Fruit fly (Drosophila melanogaster): ENCODE measurements around the gene Trmt61.

Trmt61 gene

DNA sequence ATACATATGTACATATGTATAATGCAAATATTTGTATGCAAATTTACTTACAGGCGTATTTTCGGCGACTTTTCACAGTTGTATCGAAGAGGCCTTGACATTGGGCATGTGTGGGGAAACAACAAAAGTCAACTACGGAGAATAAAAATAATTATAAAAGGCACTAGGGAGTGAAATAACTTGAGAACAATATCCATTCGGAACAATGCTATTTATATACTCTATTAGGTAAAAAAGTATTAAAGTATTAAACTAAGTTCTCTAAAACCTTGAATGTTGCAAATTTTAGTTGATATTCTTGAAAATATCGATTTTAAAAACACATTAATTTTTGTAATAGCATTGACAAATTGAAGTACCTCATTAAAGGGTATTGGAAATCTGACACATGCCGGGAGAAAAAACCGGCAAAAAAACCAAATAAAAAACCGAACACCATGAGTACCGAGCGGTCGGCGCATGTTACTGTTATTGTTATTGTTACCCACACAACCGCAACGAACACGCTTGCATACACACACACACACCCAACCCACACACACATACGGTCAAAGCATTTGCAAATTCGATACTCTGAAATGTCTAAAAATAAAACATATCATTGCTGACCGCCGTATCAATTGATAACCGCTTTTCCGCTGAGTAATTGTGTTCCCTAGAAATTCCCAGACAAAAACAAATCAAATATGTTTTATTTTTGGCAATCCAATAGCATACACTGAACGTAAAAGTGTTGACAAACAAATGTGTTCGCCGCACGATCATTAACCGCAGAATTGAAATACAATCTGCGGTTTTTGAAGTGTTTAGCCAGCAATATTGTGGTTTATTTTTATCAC, 45.2 kb downstream of the Trmt61 start (continued):
- no peak for TF ChIP-seq Bdp1 (GFP tag; optimal IDR thresholded peaks at IDR 0.05)
- no peak for TF ChIP-seq crp (GFP tag; optimal IDR thresholded peaks at IDR 0.05)
- TF ChIP-seq CG33557 (GFP tag; optimal IDR thresholded peaks at IDR 0.05): peak; percentile 9
- no peak for TF ChIP-seq nerfin-2 (GFP tag; IDR thresholded peaks at IDR 0.05; ENCODE audit: partially characterized antibody)
- no peak for TF ChIP-seq Nf-YC (tag; optimal IDR thresholded peaks at IDR 0.05)
- TF ChIP-seq CG10654 (GFP tag; optimal IDR thresholded peaks at IDR 0.05): no peak
- TF ChIP-seq CG4820 (GFP tag; optimal IDR thresholded peaks at IDR 0.05): no peak
- peak; percentile 40 for TF ChIP-seq CG9727 (GFP tag; optimal IDR thresholded peaks at IDR 0.05)
- TF ChIP-seq h (optimal IDR thresholded peaks at IDR 0.05): no peak
- TF ChIP-seq Eip74EF (GFP tag; optimal IDR thresholded peaks at IDR 0.05): no peak
- no peak for TF ChIP-seq abd-A (tag; optimal IDR thresholded peaks at IDR 0.05)
- TF ChIP-seq CG7963 (GFP tag; IDR thresholded peaks at IDR 0.05; ENCODE audit: partially characterized antibody): no peak
- TF ChIP-seq CG4360 (GFP tag; IDR thresholded peaks at IDR 0.05): no peak
- no peak for TF ChIP-seq CG2199 (GFP tag; IDR thresholded peaks at IDR 0.05)
- peak; percentile 16 for TF ChIP-seq CG17385 (GFP tag; optimal IDR thresholded peaks at IDR 0.05)
- no peak for TF ChIP-seq jumu (GFP tag; optimal IDR thresholded peaks at IDR 0.05)
- TF ChIP-seq MBD-R2 (GFP tag; IDR thresholded peaks at IDR 0.05): peak; percentile 8; the same call in 1 of the 2 replicates
- TF ChIP-seq br (optimal IDR thresholded peaks at IDR 0.05): no peak
- no peak for TF ChIP-seq CG8290 (GFP tag; optimal IDR thresholded peaks at IDR 0.05)
- peak in 1 of 2 experiments; percentile 34 for TF ChIP-seq CG8290 (tag; optimal IDR thresholded peaks at IDR 0.05)
- TF ChIP-seq CG12104 (GFP tag; optimal IDR thresholded peaks at IDR 0.05): no peak
- TF ChIP-seq prd (optimal IDR thresholded peaks at IDR 0.05): no peak
- TF ChIP-seq prd (GFP tag; IDR thresholded peaks at IDR 0.05): peak; percentile 44; the same call in 1 of the 3 replicates
- no peak for TF ChIP-seq mld (GFP tag; IDR thresholded peaks at IDR 0.05; ENCODE audit: partially characterized antibody)
- no peak for TF ChIP-seq Dref (GFP tag; IDR thresholded peaks at IDR 0.05)
- peak; percentile 79 for TF ChIP-seq CG2120 (GFP tag; optimal IDR thresholded peaks at IDR 0.05)
- TF ChIP-seq CG17829 (tag; optimal IDR thresholded peaks at IDR 0.05): no peak
- TF ChIP-seq trem (tag; optimal IDR thresholded peaks at IDR 0.05): no peak
- TF ChIP-seq CG1602 (GFP tag; optimal IDR thresholded peaks at IDR 0.05): no peak
- TF ChIP-seq hkb (optimal IDR thresholded peaks at IDR 0.05): no peak
- TF ChIP-seq hkb (GFP tag; IDR thresholded peaks at IDR 0.05): no peak
- no peak for TF ChIP-seq pnt (GFP tag; optimal IDR thresholded peaks at IDR 0.05)
- TF ChIP-seq Taf1 (GFP tag; IDR thresholded peaks at IDR 0.05): no peak
- peak; percentile 80 for TF ChIP-seq sens (GFP tag)
- TF ChIP-seq Dek (tag; optimal IDR thresholded peaks at IDR 0.05): peak; percentile 56
- no peak for TF ChIP-seq CG6654 (GFP tag; optimal IDR thresholded peaks at IDR 0.05)
- peak; percentile 32 for TF ChIP-seq CG9817 (tag; optimal IDR thresholded peaks at IDR 0.05)
- TF ChIP-seq knrl (GFP tag; IDR thresholded peaks at IDR 0.05; ENCODE audit: partially characterized antibody): no peak
- TF ChIP-seq HLH54F (GFP tag; optimal IDR thresholded peaks at IDR 0.05): no peak
- no peak for TF ChIP-seq CG11093 (GFP tag; IDR thresholded peaks at IDR 0.05)
- TF ChIP-seq CG10267 (tag; optimal IDR thresholded peaks at IDR 0.05): no peak
- peak; percentile 31 for TF ChIP-seq Blimp-1 (GFP tag; optimal IDR thresholded peaks at IDR 0.05)
- TF ChIP-seq Mrtf (GFP tag; IDR thresholded peaks at IDR 0.05): no peak
- TF ChIP-seq CG9215 (GFP tag; IDR thresholded peaks at IDR 0.05): peak; percentile 36; the same call in 1 of the 2 replicates
- no peak for TF ChIP-seq CG9876 (GFP tag; optimal IDR thresholded peaks at IDR 0.05)
- no peak for TF ChIP-seq CG1792 (GFP tag; optimal IDR thresholded peaks at IDR 0.05)
- peak; percentile 25 for TF ChIP-seq CG7987 (GFP tag; optimal IDR thresholded peaks at IDR 0.05)
- no peak for TF ChIP-seq Pdp1 (GFP tag; optimal IDR thresholded peaks at IDR 0.05)
- TF ChIP-seq CG8281 (tag; optimal IDR thresholded peaks at IDR 0.05): no peak
- no peak for TF ChIP-seq Ada2b (GFP tag; IDR thresholded peaks at IDR 0.05)
